Worm (Caenorhabditis elegans) whole organism, L2 larva: ENCODE data around the gene C07A4.2.
A peak's percentile ranks its signal among the peaks of the same experiment; 100 is the strongest.
"Not testable (repeated sequence)": the region's sequence is repeated elsewhere in the genome, so short reads cannot be mapped to it uniquely, and the experiment has no call there.

Experiments used
- C34F6.9 ChIP-seq: fragments of 150-350 bp; optimal IDR thresholded peaks from 2 replicates; lab custom pipeline; 2014; ENCODE audit warnings: missing biosample characterization, missing genetic modification characterization
- F13H6.1 ChIP-seq: sonication (generic microtip); optimal IDR thresholded peaks from 2 replicates; lab custom pipeline; 2016; ENCODE audit warnings: missing genetic modification characterization, missing compliant biosample characterization
- ZK546.5 ChIP-seq: sonication (generic microtip); optimal IDR thresholded peaks from 2 replicates; lab custom pipeline; 2017; ENCODE audit warnings: missing biosample characterization, missing genetic modification characterization
- aly-2 ChIP-seq: fragments of 150-350 bp; optimal IDR thresholded peaks from 2 replicates; lab custom pipeline; 2014; ENCODE audit warnings: missing biosample characterization, missing genetic modification characterization
- ama-1 ChIP-seq: fragments of 150-350 bp; optimal IDR thresholded peaks from 2 replicates; lab custom pipeline; 2018; ENCODE audit warnings: inconsistent platforms
- crh-2 ChIP-seq: sonication (generic microtip); optimal IDR thresholded peaks from 2 replicates; lab custom pipeline; 2017; ENCODE audit warnings: missing biosample characterization, missing genetic modification characterization
- egl-27 ChIP-seq: sonication (generic microtip); optimal IDR thresholded peaks from 3 replicates; lab custom pipeline; 2017; ENCODE audit warnings: missing biosample characterization, missing genetic modification reagents, missing genetic modification characterization
- elt-3 ChIP-seq: sonication (generic microtip); optimal IDR thresholded peaks from 2 replicates; lab custom pipeline; 2017; ENCODE audit warnings: missing biosample characterization, missing genetic modification characterization
- fos-1 ChIP-seq: fragments of 150-350 bp; optimal IDR thresholded peaks from 2 replicates; lab custom pipeline; 2014; ENCODE audit warnings: missing biosample characterization, missing genetic modification characterization
- lin-11 ChIP-seq: fragments of 150-350 bp; sonication (generic microtip); optimal IDR thresholded peaks from 2 replicates; lab custom pipeline; 2014; ENCODE audit warnings: missing biosample characterization, missing genetic modification characterization, inconsistent platforms, mixed read lengths
- lin-13 ChIP-seq: fragments of 150-350 bp; optimal IDR thresholded peaks from 2 replicates; lab custom pipeline; 2014; ENCODE audit warnings: missing biosample characterization, missing genetic modification reagents, missing genetic modification characterization
- lsy-2 ChIP-seq, 2 experiments: fragments of 150-350 bp in 1 of 2; sonication (generic microtip) in 1 of 2; optimal IDR thresholded peaks; 2 replicates each; lab custom pipeline; 2014 to 2017; ENCODE audit warnings: missing biosample characterization in 2 of 2, missing genetic modification characterization in 2 of 2
- mab-5 ChIP-seq: fragments of 150-350 bp; optimal IDR thresholded peaks from 2 replicates; lab custom pipeline; 2014; ENCODE audit warnings: missing biosample characterization, missing genetic modification characterization
- mbf-1 ChIP-seq: sonication (generic microtip); optimal IDR thresholded peaks from 2 replicates; lab custom pipeline; 2017; ENCODE audit warnings: missing biosample characterization, missing genetic modification characterization
- nhr-10 ChIP-seq: sonication (generic microtip); optimal IDR thresholded peaks from 2 replicates; lab custom pipeline; 2017; ENCODE audit warnings: missing biosample characterization, missing genetic modification characterization
- nhr-11 ChIP-seq: fragments of 150-350 bp; optimal IDR thresholded peaks from 2 replicates; lab custom pipeline; 2014; ENCODE audit warnings: missing biosample characterization, missing genetic modification characterization
- nhr-129 ChIP-seq: fragments of 150-350 bp; optimal IDR thresholded peaks from 2 replicates; lab custom pipeline; 2014; ENCODE audit warnings: missing biosample characterization, missing genetic modification characterization
- nhr-21 ChIP-seq: fragments of 150-350 bp; optimal IDR thresholded peaks from 2 replicates; lab custom pipeline; 2014; ENCODE audit warnings: missing biosample characterization, missing genetic modification characterization
- nhr-23 ChIP-seq: fragments of 150-350 bp; optimal IDR thresholded peaks from 2 replicates; lab custom pipeline; 2014; ENCODE audit warnings: missing biosample characterization, missing genetic modification reagents, missing genetic modification characterization
- nhr-6 ChIP-seq: fragments of 150-350 bp; optimal IDR thresholded peaks from 2 replicates; lab custom pipeline; 2014; ENCODE audit warnings: missing biosample characterization, missing genetic modification characterization
- peb-1 ChIP-seq: fragments of 150-350 bp; optimal IDR thresholded peaks from 2 replicates; lab custom pipeline; 2014; ENCODE audit warnings: missing biosample characterization, missing genetic modification characterization
- sem-4 ChIP-seq: fragments of 150-350 bp; optimal IDR thresholded peaks from 2 replicates; lab custom pipeline; 2014; ENCODE audit warnings: missing biosample characterization, missing genetic modification reagents, missing genetic modification characterization
- sma-3 ChIP-seq: sonication (generic microtip); optimal IDR thresholded peaks from 2 replicates; lab custom pipeline; 2016; ENCODE audit warnings: missing genetic modification reagents, missing genetic modification characterization, missing compliant biosample characterization
- sma-9 ChIP-seq, 2 experiments: fragments of 150-350 bp in 1 of 2; sonication (generic microtip) in 1 of 2; optimal IDR thresholded peaks; 2 replicates each; lab custom pipeline; 2014 to 2016; ENCODE audit warnings: missing genetic modification characterization in 2 of 2, mild to moderate bottlenecking in 1 of 2, missing biosample characterization in 1 of 2, missing compliant biosample characterization in 1 of 2, missing genetic modification reagents in 1 of 2, moderate library complexity in 1 of 2
- unc-39 ChIP-seq: fragments of 150-350 bp; optimal IDR thresholded peaks from 2 replicates; lab custom pipeline; 2014; ENCODE audit warnings: missing biosample characterization, missing genetic modification characterization
- unc-55 ChIP-seq: fragments of 150-350 bp; sonication (generic microtip); optimal IDR thresholded peaks from 3 replicates; lab custom pipeline; 2014; ENCODE audit warnings: missing biosample characterization, missing genetic modification reagents, missing genetic modification characterization
- unc-62 ChIP-seq: fragments of 150-350 bp; optimal IDR thresholded peaks from 2 replicates; lab custom pipeline; 2014; ENCODE audit warnings: missing biosample characterization, missing genetic modification reagents, missing genetic modification characterization
- zag-1 ChIP-seq: fragments of 150-350 bp; optimal IDR thresholded peaks from 2 replicates; lab custom pipeline; 2014; ENCODE audit warnings: missing biosample characterization, missing genetic modification characterization
- ztf-1 ChIP-seq: fragments of 200-800 bp; sonication (Bioruptor generic); conservative IDR thresholded peaks from 2 replicates; pipeline ENCODE4 v1.3.6; 2022; ENCODE audit warnings: missing genetic modification characterization, missing compliant biosample characterization
- ztf-11 ChIP-seq: sonication (generic microtip); optimal IDR thresholded peaks from 2 replicates; lab custom pipeline; 2017; ENCODE audit warnings: missing biosample characterization, missing genetic modification characterization
- ztf-4 ChIP-seq: fragments of 150-350 bp; optimal IDR thresholded peaks from 2 replicates; lab custom pipeline; 2014; ENCODE audit warnings: missing biosample characterization, missing genetic modification characterization

The C07A4.2 gene

DNA sequence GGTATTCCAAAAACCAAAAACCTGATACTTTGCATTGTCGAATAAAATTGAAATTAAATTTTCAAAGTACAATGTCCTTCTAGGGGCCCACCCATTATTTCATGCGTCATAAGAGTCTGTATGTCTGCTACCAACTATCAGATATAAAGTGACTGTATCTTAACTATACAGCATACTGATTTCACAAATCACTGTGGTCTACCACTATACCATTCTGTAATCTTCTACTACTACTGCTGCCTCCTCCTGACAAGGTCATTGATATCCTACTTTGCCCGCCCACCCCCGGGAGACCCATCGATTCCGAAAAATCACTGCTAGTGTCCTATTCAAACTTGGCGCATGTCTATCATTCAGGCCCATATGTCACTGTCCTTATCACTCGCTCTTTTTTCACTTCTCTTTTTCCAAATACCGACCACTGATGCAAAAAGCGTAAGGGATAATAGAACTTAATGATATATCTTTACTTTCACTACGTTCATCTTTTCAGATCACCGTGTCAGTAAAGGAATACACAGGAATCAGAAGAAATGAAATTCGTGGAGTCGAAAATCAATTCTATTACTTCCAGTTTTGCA, at the start of gene C07A4.2:
Gene C07A4.2 (plus strand): TSS at position 195 of the 581 bp plus-strand sequence.
- no peak for TF ChIP-seq unc-55 (GFP tag; lab: Kevin White, UChicago)
- no peak for TF ChIP-seq lin-11 (tag; lab: Kevin White, UChicago)
- no peak for TF ChIP-seq nhr-23 (tag; lab: Kevin White, UChicago)
- TF ChIP-seq ztf-11 (tag; lab: Kevin White, UChicago): no peak

DNA sequence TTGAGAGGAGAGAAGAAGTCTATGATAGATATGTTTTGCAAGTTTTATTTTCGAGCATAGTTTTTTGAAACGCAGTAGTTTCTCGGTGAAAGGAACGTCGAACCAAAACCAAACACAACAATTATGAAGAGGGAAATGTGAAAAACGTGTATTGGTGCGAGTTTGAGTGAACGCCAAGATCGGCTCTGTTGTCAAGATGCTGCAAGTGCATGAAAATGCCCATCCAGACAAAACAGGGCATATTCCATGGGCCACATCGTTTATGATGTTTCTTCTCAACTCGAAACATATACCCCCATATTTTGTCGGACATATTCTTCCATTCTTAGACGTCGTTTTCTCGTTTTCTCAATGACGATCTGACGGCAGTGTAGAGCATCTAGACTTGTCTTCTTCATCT, 49.0 kb upstream of the C07A4.2 start:
- TF ChIP-seq nhr-23 (tag; lab: Kevin White, UChicago): no peak
- TF ChIP-seq unc-62 (GFP tag; lab: Kevin White, UChicago): no peak
- TF ChIP-seq ZK546.5 (tag; lab: Kevin White, UChicago): no peak
- no peak for TF ChIP-seq sem-4
- TF ChIP-seq lin-13: no peak
- no peak for TF ChIP-seq sma-3
- TF ChIP-seq zag-1: no peak
- no peak for TF ChIP-seq F13H6.1 (tag; lab: Kevin White, UChicago)
- no peak for TF ChIP-seq unc-39 (tag; lab: Kevin White, UChicago)
- TF ChIP-seq nhr-21 (tag; lab: Kevin White, UChicago): no peak
- no peak for TF ChIP-seq nhr-10 (tag; lab: Kevin White, UChicago)
- TF ChIP-seq aly-2: no peak
- TF ChIP-seq sma-9 (GFP tag; optimal IDR thresholded peaks at IDR 0.05; lab: Kevin White, UChicago): no peak
- TF ChIP-seq sma-9 (tag; optimal IDR thresholded peaks at IDR 0.05; lab: Kevin White, UChicago): no peak
- no peak for TF ChIP-seq ztf-4 (tag; lab: Kevin White, UChicago)
- TF ChIP-seq ztf-1: no peak
- TF ChIP-seq mbf-1 (tag; lab: Kevin White, UChicago): no peak
- no peak for TF ChIP-seq C34F6.9
- TF ChIP-seq elt-3 (tag; lab: Kevin White, UChicago): no peak
- no peak for TF ChIP-seq nhr-6 (tag; lab: Kevin White, UChicago)
- TF ChIP-seq peb-1: no peak

DNA sequence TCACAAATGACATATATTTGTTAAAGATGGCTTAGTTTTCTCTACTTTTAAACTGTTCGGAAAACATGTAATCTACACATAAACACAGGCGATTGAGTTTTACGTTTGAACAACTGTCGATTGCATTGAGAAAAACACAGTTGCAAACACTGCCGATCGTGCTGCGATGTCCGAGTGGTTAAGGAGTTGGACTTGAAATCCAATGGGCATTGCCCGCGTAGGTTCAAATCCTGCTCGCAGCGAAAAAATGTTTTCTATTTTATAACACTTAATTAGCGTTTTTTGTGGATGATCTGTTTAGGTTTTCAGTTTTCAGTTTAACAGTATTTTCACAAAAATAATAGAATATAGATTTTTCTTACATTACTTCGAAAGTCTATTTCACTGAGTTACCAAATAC, 47.7 kb upstream of the C07A4.2 start:
- TF ChIP-seq lsy-2 (tag; optimal IDR thresholded peaks at IDR 0.05; lab: Kevin White, UChicago): no peak
- TF ChIP-seq aly-2: no peak
- peak; percentile 35 for TF ChIP-seq sma-9 (GFP tag; optimal IDR thresholded peaks at IDR 0.05; lab: Kevin White, UChicago)
- no peak for TF ChIP-seq sma-9 (tag; optimal IDR thresholded peaks at IDR 0.05; lab: Kevin White, UChicago)
- TF ChIP-seq F13H6.1 (tag; lab: Kevin White, UChicago): no peak
- TF ChIP-seq nhr-129 (tag; lab: Kevin White, UChicago): peak; percentile 27
- TF ChIP-seq nhr-23 (tag; lab: Kevin White, UChicago): no peak

DNA sequence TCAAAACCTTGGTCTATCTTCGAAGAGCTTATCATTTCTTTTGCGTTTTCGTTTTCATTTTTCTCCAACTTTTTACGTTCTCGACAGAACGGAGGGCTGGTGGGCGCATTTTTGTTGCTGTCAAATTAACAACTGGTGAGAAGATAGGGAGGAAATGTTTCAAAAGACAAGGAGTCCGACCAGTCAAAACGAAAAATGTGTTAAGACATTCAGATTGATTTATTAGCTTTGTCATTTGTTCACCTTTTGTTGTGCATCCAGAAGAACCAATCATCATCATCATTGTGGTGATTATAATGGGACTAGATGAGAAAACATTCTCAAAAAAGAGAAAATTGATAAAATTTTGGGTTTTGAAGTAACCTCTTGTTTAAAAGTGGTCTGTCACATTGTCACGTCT, 41.8 kb upstream of the C07A4.2 start:
- peak; percentile 75 for TF ChIP-seq mab-5 (tag; lab: Kevin White, UChicago)
- peak; percentile 1 for TF ChIP-seq nhr-129 (tag; lab: Kevin White, UChicago)
- TF ChIP-seq sma-9 (GFP tag; optimal IDR thresholded peaks at IDR 0.05; lab: Kevin White, UChicago): peak; percentile 39
- no peak for TF ChIP-seq sma-9 (tag; optimal IDR thresholded peaks at IDR 0.05; lab: Kevin White, UChicago)
- TF ChIP-seq unc-62 (GFP tag; lab: Kevin White, UChicago): no peak
- no peak for TF ChIP-seq ama-1 (lab: Kevin White, UChicago)
- TF ChIP-seq aly-2: no peak
- TF ChIP-seq lin-11 (tag; lab: Kevin White, UChicago): no peak

DNA sequence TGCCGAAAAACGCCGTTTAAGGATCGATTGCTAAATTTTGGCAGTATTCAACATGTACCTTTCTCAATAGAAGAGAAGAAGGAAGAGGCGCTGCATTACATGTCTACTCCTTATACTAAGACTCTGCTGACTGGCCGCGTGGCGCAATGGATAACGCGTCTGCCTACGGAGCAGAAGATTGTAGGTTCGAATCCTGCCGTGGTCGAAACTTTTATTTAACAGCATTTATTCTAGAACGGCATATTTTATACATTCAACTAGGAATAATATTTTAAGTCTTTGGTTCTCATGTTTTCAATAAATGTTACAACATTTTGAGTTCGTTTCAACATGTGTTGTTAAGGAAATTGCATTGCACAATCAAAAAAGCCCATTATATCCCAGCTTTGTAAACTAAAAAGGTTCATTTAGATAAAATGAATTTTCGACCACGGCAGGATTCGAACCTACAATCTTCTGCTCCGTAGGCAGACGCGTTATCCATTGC, 39.4 kb upstream of the C07A4.2 start:
- peak; percentile 53 for TF ChIP-seq F13H6.1 (tag; lab: Kevin White, UChicago)
- peak; percentile 60 for TF ChIP-seq sma-3
- peak; percentile 54 for TF ChIP-seq egl-27 (tag; lab: Kevin White, UChicago)
- TF ChIP-seq lin-13: peak; percentile 62
- TF ChIP-seq sma-9 (GFP tag; optimal IDR thresholded peaks at IDR 0.05; lab: Kevin White, UChicago): peak; percentile 79
- not testable (repeated sequence) for TF ChIP-seq sma-9 (tag; optimal IDR thresholded peaks at IDR 0.05; lab: Kevin White, UChicago)
- TF ChIP-seq unc-55 (GFP tag; lab: Kevin White, UChicago): peak; percentile 76
- TF ChIP-seq fos-1 (tag; lab: Kevin White, UChicago): peak; percentile 54
- peak; percentile 59 for TF ChIP-seq nhr-21 (tag; lab: Kevin White, UChicago)
- TF ChIP-seq nhr-129 (tag; lab: Kevin White, UChicago): peak; percentile 54
- peak; percentile 31 for TF ChIP-seq C34F6.9
- peak; percentile 14 for TF ChIP-seq ztf-4 (tag; lab: Kevin White, UChicago)
- peak; percentile 32 for TF ChIP-seq sem-4
- peak; percentile 74 for TF ChIP-seq crh-2 (tag; lab: Kevin White, UChicago)
- peak in 1 of 2 experiments; percentile 37 for TF ChIP-seq lsy-2 (tag; optimal IDR thresholded peaks at IDR 0.05; lab: Kevin White, UChicago)
- TF ChIP-seq nhr-11 (tag; lab: Kevin White, UChicago): peak; percentile 19
